Worm (Caenorhabditis elegans) whole organism, mixed stage, embryonic: ENCODE data around the gene nas-6.

Experiments
- M03D4.4 ChIP-seq: sonication (generic microtip); optimal IDR thresholded peaks from 2 replicates; lab custom pipeline; 2017; ENCODE audit warnings: mild to moderate bottlenecking, missing genetic modification characterization, missing compliant biosample characterization
- bed-3 ChIP-seq: fragments of 200-800 bp; sonication (Bioruptor generic); optimal IDR thresholded peaks from 3 replicates; lab custom pipeline; 2018; ENCODE audit warnings: mild to moderate bottlenecking, missing genetic modification characterization, moderate library complexity, missing compliant biosample characterization
- ceh-83 ChIP-seq: fragments of 200-800 bp; sonication (Bioruptor generic); optimal IDR thresholded peaks from 2 replicates; lab custom pipeline; 2018; ENCODE audit warnings: mild to moderate bottlenecking, missing genetic modification characterization, missing compliant biosample characterization
- cnd-1 ChIP-seq: fragments of 200-800 bp; sonication (Bioruptor generic); optimal IDR thresholded peaks from 2 replicates; lab custom pipeline; 2018; ENCODE audit warnings: mild to moderate bottlenecking, missing genetic modification characterization, missing compliant biosample characterization
- elt-1 ChIP-seq: sonication (generic microtip); optimal IDR thresholded peaks from 2 replicates; lab custom pipeline; 2017; ENCODE audit warnings: missing genetic modification characterization, mild to moderate bottlenecking, missing compliant biosample characterization, antibody characterized with exemption, moderate library complexity, borderline replicate concordance; ENCODE audit not compliant: insufficient read depth
- elt-3 ChIP-seq: fragments of 150-350 bp; optimal IDR thresholded peaks from 2 replicates; lab custom pipeline; 2014; ENCODE audit warnings: missing biosample characterization, missing genetic modification characterization
- ham-2 ChIP-seq: fragments of 200-800 bp; sonication (Bioruptor generic); optimal IDR thresholded peaks from 2 replicates; lab custom pipeline; 2018; ENCODE audit warnings: mild to moderate bottlenecking, missing genetic modification characterization, missing compliant biosample characterization
- hlh-1 ChIP-seq: fragments of 150-350 bp; optimal IDR thresholded peaks from 2 replicates; lab custom pipeline; 2014; ENCODE audit warnings: missing biosample characterization, missing genetic modification reagents, missing genetic modification characterization
- mep-1 ChIP-seq: fragments of 150-350 bp; optimal IDR thresholded peaks from 2 replicates; lab custom pipeline; 2017; ENCODE audit warnings: missing biosample characterization, missing genetic modification reagents, missing genetic modification characterization, inconsistent platforms
- mls-2 ChIP-seq: sonication (generic microtip); optimal IDR thresholded peaks from 2 replicates; lab custom pipeline; 2016; ENCODE audit warnings: mild to moderate bottlenecking, missing genetic modification characterization, moderate library complexity, missing compliant biosample characterization
- nhr-2 ChIP-seq: fragments of 150-350 bp; optimal IDR thresholded peaks from 2 replicates; lab custom pipeline; 2014; ENCODE audit warnings: missing biosample characterization, missing genetic modification characterization
- nhr-237 ChIP-seq: fragments of 150-350 bp; optimal IDR thresholded peaks from 2 replicates; lab custom pipeline; 2014; ENCODE audit warnings: missing biosample characterization, missing genetic modification characterization
- nhr-28 ChIP-seq: fragments of 150-350 bp; optimal IDR thresholded peaks from 2 replicates; lab custom pipeline; 2014; ENCODE audit warnings: missing biosample characterization, missing genetic modification characterization
- pha-4 ChIP-seq: fragments of 150-350 bp; optimal IDR thresholded peaks from 2 replicates; lab custom pipeline; 2018; ENCODE audit warnings: missing biosample characterization, missing genetic modification reagents, missing genetic modification characterization
- snpc-4 ChIP-seq: fragments of 150-350 bp; optimal IDR thresholded peaks from 2 replicates; lab custom pipeline; 2014; ENCODE audit warnings: missing biosample characterization, missing genetic modification characterization
- sptf-1 ChIP-seq: sonication (generic microtip); optimal IDR thresholded peaks from 2 replicates; lab custom pipeline; 2017; ENCODE audit warnings: mild to moderate bottlenecking, missing genetic modification characterization, moderate library complexity, missing compliant biosample characterization
- tbx-8 ChIP-seq: fragments of 200-800 bp; sonication (Bioruptor generic); optimal IDR thresholded peaks from 2 replicates; lab custom pipeline; 2018; ENCODE audit warnings: mild to moderate bottlenecking, missing genetic modification characterization, moderate library complexity, missing compliant biosample characterization
- unc-120 ChIP-seq: sonication (generic microtip); optimal IDR thresholded peaks from 2 replicates; lab custom pipeline; 2017; ENCODE audit warnings: missing genetic modification characterization, missing compliant biosample characterization; ENCODE audit not compliant: poor library complexity, severe bottlenecking
- unc-62 ChIP-seq: fragments of 150-350 bp; optimal IDR thresholded peaks from 2 replicates; lab custom pipeline; 2014; ENCODE audit warnings: missing biosample characterization, missing genetic modification reagents, missing genetic modification characterization
- ztf-11 ChIP-seq: fragments of 150-350 bp; optimal IDR thresholded peaks from 2 replicates; lab custom pipeline; 2014; ENCODE audit warnings: missing biosample characterization, missing genetic modification characterization

nas-6 gene

ce11 chrIV:17437038-17437437 is 53.5 kb downstream of the nas-6 start, which contains the start of gene C06A12.8:
Gene C06A12.8 (plus strand): TSS chrIV:17437338.
- TF ChIP-seq tbx-8 (GFP tag; lab: Kevin White, UChicago) (no peak), ceh-83 (GFP tag; lab: Kevin White, UChicago) (no peak), nhr-2 (tag; lab: Kevin White, UChicago) (no peak), M03D4.4 (tag; lab: Kevin White, UChicago) (no peak), bed-3 (no peak), ham-2 (GFP tag; lab: Kevin White, UChicago) (no peak), nhr-237 (tag; lab: Kevin White, UChicago) (no peak), pha-4 (tag; lab: Kevin White, UChicago) (no peak), hlh-1 (tag; lab: Kevin White, UChicago) (no peak), elt-3 (tag; lab: Kevin White, UChicago) (no peak), mls-2 (tag; lab: Kevin White, UChicago) (no peak), unc-62 (no peak), unc-120 (tag; lab: Kevin White, UChicago) (no peak), elt-1 (no peak), cnd-1 (tag; lab: Kevin White, UChicago) (no peak), ztf-11 (tag; lab: Kevin White, UChicago) (no peak), sptf-1 (tag; lab: Kevin White, UChicago) (no peak), snpc-4 (tag; lab: Kevin White, UChicago) (no peak), nhr-28 (tag; lab: Kevin White, UChicago) (no peak), mep-1 (no peak)
- TF ChIP-seq, all 35 proteins: peak for 0
